Worm (Caenorhabditis elegans): ENCODE measurements around the gene pph-2.

DNA sequence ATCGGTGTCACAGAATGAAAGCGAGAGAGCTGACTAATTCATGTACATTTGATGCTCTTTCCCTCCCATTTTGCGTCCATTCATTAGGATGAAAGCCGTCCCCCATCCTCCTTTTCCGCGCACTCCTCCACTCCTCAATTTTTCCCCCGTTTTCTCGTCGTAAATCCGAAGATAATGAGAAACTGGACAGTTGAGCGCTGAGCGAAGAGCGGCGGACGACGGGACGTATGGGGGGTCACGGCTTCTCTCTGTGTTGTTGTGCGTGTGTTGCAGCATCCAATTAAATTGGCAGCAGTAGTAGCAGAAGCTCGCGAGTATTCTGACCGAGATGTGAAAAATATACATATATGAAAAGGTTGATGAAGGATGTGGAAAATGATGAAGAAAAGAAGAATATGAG is 5.7 kb downstream of the pph-2 start:
- no peak for TF ChIP-seq him-1 (tag; optimal IDR thresholded peaks at IDR 0.05)
- no peak for TF ChIP-seq W03F9.2 (tag; optimal IDR thresholded peaks at IDR 0.05)
- TF ChIP-seq dao-5 (tag; optimal IDR thresholded peaks at IDR 0.05) = no peak
